Fruit fly (Drosophila melanogaster): ENCODE data around the gene fbp.

DNA sequence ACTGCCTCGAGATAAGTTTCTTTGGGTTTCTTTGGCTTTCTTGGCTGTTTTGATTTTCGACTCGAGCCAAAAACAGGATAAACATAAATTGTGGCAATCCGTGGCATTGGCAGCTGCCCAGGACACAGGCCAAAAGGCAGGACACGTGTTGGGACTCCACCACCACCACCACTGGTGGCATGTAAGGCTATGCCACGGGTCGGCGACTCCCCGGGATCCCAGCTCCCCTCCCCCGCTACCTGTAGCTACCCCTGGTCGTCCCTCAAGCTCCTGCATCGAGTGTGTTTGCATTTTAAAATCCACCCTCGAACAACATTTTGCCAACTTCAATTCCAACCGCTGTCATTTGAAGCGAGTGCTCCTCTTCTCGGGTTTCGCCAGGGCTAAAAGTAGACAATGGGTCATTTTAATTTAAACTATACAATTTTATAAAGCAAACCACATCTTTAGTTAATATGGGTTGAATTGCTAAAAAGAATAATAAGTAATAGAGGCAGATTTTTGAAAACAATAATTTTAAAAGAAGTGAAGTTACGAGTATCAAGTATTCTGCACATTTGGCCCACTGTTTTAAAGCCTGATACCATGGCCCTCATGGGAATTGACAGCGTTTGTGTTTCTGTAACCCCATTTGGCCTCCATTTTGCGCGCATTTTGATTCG lies 38.1 kb upstream of the fbp start:
- TF ChIP-seq CTCF (optimal IDR thresholded peaks at IDR 0.05): no peak
- no peak for TF ChIP-seq CG8478 (optimal IDR thresholded peaks at IDR 0.05)
